Worm (Caenorhabditis elegans) whole organism, late embryonic: ENCODE measurements around the gene C44C1.1.

Experiments
- Y22D7AL.16 ChIP-seq: sonication (generic microtip); optimal IDR thresholded peaks from 2 replicates; lab custom pipeline; 2016; ENCODE audit warnings: missing genetic modification characterization, missing compliant biosample characterization
- elt-4 ChIP-seq: sonication (generic microtip); optimal IDR thresholded peaks from 2 replicates; lab custom pipeline; 2016; ENCODE audit warnings: missing genetic modification characterization, missing compliant biosample characterization
- gmeb-2 ChIP-seq: sonication (generic microtip); optimal IDR thresholded peaks from 2 replicates; lab custom pipeline; 2016; ENCODE audit warnings: missing genetic modification characterization, inconsistent platforms, missing compliant biosample characterization
- hlh-6 ChIP-seq: sonication (generic microtip); optimal IDR thresholded peaks from 2 replicates; lab custom pipeline; 2016; ENCODE audit warnings: missing genotype, missing genetic modification characterization, missing compliant biosample characterization
- nhr-11 ChIP-seq: fragments of 150-350 bp; optimal IDR thresholded peaks from 2 replicates; lab custom pipeline; 2014; ENCODE audit warnings: missing biosample characterization, missing genetic modification characterization
- pha-4 ChIP-seq: fragments of 150-350 bp; optimal IDR thresholded peaks from 2 replicates; lab custom pipeline; 2018; ENCODE audit warnings: missing biosample characterization, missing genetic modification reagents, missing genetic modification characterization
- zip-5 ChIP-seq: sonication (generic microtip); optimal IDR thresholded peaks from 2 replicates; lab custom pipeline; 2016; ENCODE audit warnings: missing genetic modification characterization, missing compliant biosample characterization

DNA sequence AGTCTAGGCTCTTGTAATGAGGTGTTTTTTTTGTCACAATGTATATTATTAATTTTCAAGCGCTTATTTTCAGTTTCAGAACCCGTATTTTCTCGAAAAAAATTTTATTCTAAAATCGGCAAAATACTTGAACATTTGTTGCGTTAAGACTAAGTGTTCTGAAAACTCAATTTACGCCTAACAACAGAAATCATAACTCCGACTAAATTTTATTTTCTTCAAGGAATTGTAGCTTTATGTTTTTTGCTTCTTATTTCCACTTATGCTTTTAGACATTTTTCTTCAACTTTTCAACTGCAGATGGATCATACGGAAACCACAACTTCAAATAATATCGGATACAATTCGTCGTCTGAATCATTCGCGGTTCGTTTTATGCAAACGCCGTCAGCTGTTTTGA lies 47.1 kb upstream of the C44C1.1 start, which contains the start of gene F35H12.1:
- TF ChIP-seq pha-4, result no peak
- no peak for TF ChIP-seq gmeb-2 (tag; lab: Kevin White, UChicago)
- TF ChIP-seq nhr-11 (tag; lab: Kevin White, UChicago), result no peak
- TF ChIP-seq Y22D7AL.16 (tag; lab: Kevin White, UChicago), result no peak
- TF ChIP-seq hlh-6 (tag; lab: Kevin White, UChicago), result no peak
- TF ChIP-seq elt-4 (tag; lab: Kevin White, UChicago), result no peak
- TF ChIP-seq zip-5 (tag; lab: Kevin White, UChicago), result no peak
